Fruit fly (Drosophila melanogaster): ENCODE results near the gene CG7179.

DNA sequence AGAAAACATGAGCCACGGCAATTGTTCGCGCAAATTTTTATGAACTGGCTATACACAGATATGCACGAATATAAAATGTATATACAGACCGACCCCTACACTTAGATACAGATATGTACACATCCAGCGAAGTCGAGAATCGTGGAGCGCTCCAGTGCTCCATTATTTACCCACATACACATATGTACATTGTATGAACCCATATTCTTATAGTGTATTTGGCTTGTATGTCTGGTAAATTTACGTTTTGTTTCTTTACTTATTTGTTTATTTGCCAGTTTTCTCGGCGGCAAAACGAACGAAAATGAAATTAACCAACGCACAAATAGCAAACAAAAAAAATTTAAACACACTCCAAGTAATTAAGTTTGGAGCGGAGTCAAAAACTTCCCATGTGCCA, 35.5 kb upstream of the CG7179 start:
- TF ChIP-seq Hr78 (GFP tag; optimal IDR thresholded peaks at IDR 0.05) (no peak), rgr (GFP tag; optimal IDR thresholded peaks at IDR 0.05) (peak; percentile 20), psq (GFP tag; optimal IDR thresholded peaks at IDR 0.05) (no peak), usp (GFP tag; optimal IDR thresholded peaks at IDR 0.05) (no peak), dl (GFP tag; optimal IDR thresholded peaks at IDR 0.05; ENCODE audit: insufficient read depth in 1 of 2, partially characterized antibody in 2 of 2) (no peak), Hnf4 (GFP tag; optimal IDR thresholded peaks at IDR 0.05) (no peak), Vsx2 (GFP tag; optimal IDR thresholded peaks at IDR 0.05; ENCODE audit: partially characterized antibody) (no peak)
